Worm (Caenorhabditis elegans): ENCODE results near the gene mlc-1.

DNA sequence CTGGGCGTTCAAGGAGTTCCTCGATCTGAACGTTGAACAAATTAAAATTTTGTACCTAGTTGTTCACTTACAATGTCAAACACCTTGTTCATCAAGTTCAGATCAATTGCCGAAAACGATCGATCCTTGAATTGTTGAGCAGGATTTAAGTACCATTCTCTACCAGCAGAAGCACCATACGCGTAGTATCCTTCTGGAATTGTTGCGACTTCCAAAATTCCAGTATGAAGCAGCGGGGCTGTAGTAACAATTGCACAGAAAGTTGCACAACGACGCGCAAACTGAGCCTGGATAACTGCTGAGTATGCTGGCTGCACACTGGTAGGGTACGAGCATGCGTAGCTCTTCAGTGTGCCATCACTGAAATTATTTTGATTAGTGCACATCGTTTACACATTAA, 9.5 kb downstream of the mlc-1 start:
- TF ChIP-seq tbx-11 (GFP tag; IDR thresholded peaks at IDR 0.05) (no peak), ama-1 (optimal IDR thresholded peaks at IDR 0.05) (no peak), B0310.2 (tag; optimal IDR thresholded peaks at IDR 0.05) (no peak), sea-1 (GFP tag; conservative IDR thresholded peaks at IDR 0.05) (no peak)
